Fruit fly (Drosophila melanogaster) whole organism, embryonic: ENCODE data around the gene CG6216.

Experiments used
- CG10267 ChIP-seq: fragments of 200-800 bp; sonication (Bioruptor generic); optimal IDR thresholded peaks from 2 replicates; lab custom pipeline; 2018; ENCODE audit warnings: missing biosample characterization, mild to moderate bottlenecking, missing genetic modification characterization, moderate library complexity
- CG10979 ChIP-seq: fragments of 200-800 bp; sonication (Bioruptor generic); optimal IDR thresholded peaks from 2 replicates; lab custom pipeline; 2018; ENCODE audit warnings: missing biosample characterization, mild to moderate bottlenecking, missing genetic modification characterization, moderate library complexity
- CG12071 ChIP-seq: fragments of 200-800 bp; sonication (Bioruptor generic); optimal IDR thresholded peaks from 3 replicates; lab custom pipeline; 2018; ENCODE audit warnings: missing biosample characterization, mild to moderate bottlenecking, missing genetic modification characterization
- CG13287 ChIP-seq: fragments of 200-800 bp; sonication (Bioruptor generic); IDR thresholded peaks from 2 replicates; pipeline ENCODE4 v1.3.6; 2022; ENCODE audit warnings: missing biosample characterization, missing genetic modification characterization; ENCODE audit not compliant: partially characterized antibody
- CG13296 ChIP-seq: fragments of 200-800 bp; sonication (Bioruptor generic); optimal IDR thresholded peaks from 3 replicates; lab custom pipeline; 2018; ENCODE audit warnings: missing biosample characterization, mild to moderate bottlenecking, missing genetic modification characterization
- CG15011 ChIP-seq: fragments of 200-800 bp; sonication (Bioruptor generic); optimal IDR thresholded peaks from 3 replicates; lab custom pipeline; 2018; ENCODE audit warnings: missing biosample characterization, mild to moderate bottlenecking, missing genetic modification characterization
- CG15073 ChIP-seq: fragments of 200-800 bp; sonication (Bioruptor generic); optimal IDR thresholded peaks from 2 replicates; lab custom pipeline; 2016; ENCODE audit warnings: missing biosample characterization, missing genetic modification characterization
- CG15696 ChIP-seq: fragments of 200-800 bp; sonication (Bioruptor generic); optimal IDR thresholded peaks from 2 replicates; lab custom pipeline; 2019; ENCODE audit warnings: missing biosample characterization, mild to moderate bottlenecking, missing genetic modification characterization, moderate library complexity
- CG17361 ChIP-seq: fragments of 200-800 bp; sonication (Bioruptor generic); IDR thresholded peaks from 3 replicates; pipeline ENCODE4 v1.3.6; 2022; ENCODE audit warnings: missing biosample characterization, missing genetic modification characterization
- CG18476 ChIP-seq: fragments of 200-800 bp; sonication (Bioruptor generic); optimal IDR thresholded peaks from 2 replicates; lab custom pipeline; 2016; ENCODE audit warnings: missing biosample characterization, mild to moderate bottlenecking, missing genetic modification characterization
- CG18599 ChIP-seq: fragments of 200-800 bp; sonication (Bioruptor generic); optimal IDR thresholded peaks from 3 replicates; lab custom pipeline; 2017; ENCODE audit warnings: missing biosample characterization, missing genetic modification characterization, mild to moderate bottlenecking, moderate library complexity, missing genetic modification reagents
- CG2202 ChIP-seq: fragments of 200-800 bp; sonication (Bioruptor generic); optimal IDR thresholded peaks from 2 replicates; lab custom pipeline; 2018; ENCODE audit warnings: missing biosample characterization, mild to moderate bottlenecking, missing genetic modification characterization
- CG30020 ChIP-seq: fragments of 200-800 bp; optimal IDR thresholded peaks from 2 replicates; lab custom pipeline; 2019; ENCODE audit warnings: missing biosample characterization, mild to moderate bottlenecking, missing genetic modification characterization, moderate library complexity
- CG31441 ChIP-seq: fragments of 200-800 bp; sonication (Bioruptor generic); IDR thresholded peaks from 2 replicates; pipeline ENCODE4 v1.3.6; 2022; ENCODE audit warnings: missing biosample characterization, missing genetic modification characterization
- CG32772 ChIP-seq: fragments of 200-800 bp; sonication (Bioruptor generic); IDR thresholded peaks from 2 replicates; pipeline ENCODE4 v1.3.6; 2022; ENCODE audit warnings: missing biosample characterization, missing genetic modification characterization
- CG4854 ChIP-seq: fragments of 200-800 bp; sonication (Bioruptor generic); optimal IDR thresholded peaks from 2 replicates; lab custom pipeline; 2016; ENCODE audit warnings: missing biosample characterization, missing genetic modification characterization, inconsistent platforms
- CG6791 ChIP-seq: fragments of 200-800 bp; sonication (Bioruptor generic); IDR thresholded peaks from 3 replicates; pipeline ENCODE4 v1.3.6; 2022; ENCODE audit warnings: missing biosample characterization, missing genetic modification characterization; ENCODE audit not compliant: partially characterized antibody
- CG8089 ChIP-seq: fragments of 200-800 bp; sonication (Bioruptor generic); optimal IDR thresholded peaks from 3 replicates; lab custom pipeline; 2016; ENCODE audit warnings: missing biosample characterization, missing genetic modification characterization
- CG8281 ChIP-seq: fragments of 200-800 bp; sonication (Bioruptor generic); optimal IDR thresholded peaks from 2 replicates; lab custom pipeline; 2018; ENCODE audit warnings: missing biosample characterization, mild to moderate bottlenecking, missing genetic modification characterization, moderate library complexity
- CG8359 ChIP-seq: fragments of 200-800 bp; sonication (Bioruptor generic); optimal IDR thresholded peaks from 2 replicates; lab custom pipeline; 2017; ENCODE audit warnings: missing biosample characterization, mild to moderate bottlenecking, missing genetic modification characterization, borderline replicate concordance
- CG9215 ChIP-seq: fragments of 200-800 bp; sonication (Bioruptor generic); IDR thresholded peaks from 2 replicates; pipeline ENCODE4 v1.3.6; 2022; ENCODE audit warnings: missing biosample characterization, missing genetic modification characterization
- CG9609 ChIP-seq: fragments of 200-800 bp; sonication (Bioruptor generic); optimal IDR thresholded peaks from 3 replicates; lab custom pipeline; 2016; ENCODE audit warnings: missing biosample characterization, missing genetic modification characterization
- CkIIα-i1 ChIP-seq: fragments of 200-800 bp; sonication (Bioruptor generic); IDR thresholded peaks from 2 replicates; pipeline ENCODE4 v1.3.6; 2022; ENCODE audit warnings: missing biosample characterization, missing genetic modification characterization
- Deaf1 ChIP-seq: fragments of 200-800 bp; optimal IDR thresholded peaks from 3 replicates; lab custom pipeline; 2019; ENCODE audit warnings: missing biosample characterization, mild to moderate bottlenecking, missing genetic modification characterization, moderate library complexity
- Dll ChIP-seq: fragments of 200-800 bp; sonication (Bioruptor generic); IDR thresholded peaks from 4 replicates; pipeline ENCODE4 v1.3.6; 2022; ENCODE audit warnings: missing biosample characterization, missing genetic modification characterization; ENCODE audit not compliant: partially characterized antibody
- Dref ChIP-seq: fragments of 200-800 bp; sonication (Bioruptor generic); IDR thresholded peaks from 2 replicates; pipeline ENCODE4 v1.3.6; 2022; ENCODE audit warnings: missing biosample characterization, missing genetic modification characterization
- Hmr ChIP-seq: fragments of 200-800 bp; sonication (Bioruptor generic); optimal IDR thresholded peaks from 3 replicates; lab custom pipeline; 2017; ENCODE audit warnings: mild to moderate bottlenecking, missing biosample characterization, missing genetic modification reagents, missing genetic modification characterization
- Lim3 ChIP-seq: fragments of 200-800 bp; sonication (Bioruptor generic); IDR thresholded peaks from 2 replicates; pipeline ENCODE4 v1.3.6; 2022; ENCODE audit warnings: missing biosample characterization, missing genetic modification characterization
- Max ChIP-seq: fragments of 200-800 bp; sonication (Bioruptor generic); optimal IDR thresholded peaks from 2 replicates; lab custom pipeline; 2016; ENCODE audit warnings: missing biosample characterization, mild to moderate bottlenecking, missing genetic modification characterization
- Med ChIP-seq: fragments of 200-800 bp; sonication (Bioruptor generic); peaks from one replicate; lab custom pipeline; 2016; ENCODE audit warnings: missing biosample characterization, missing genetic modification characterization, mild to moderate bottlenecking, inconsistent platforms, moderate library complexity
- Nf-YC ChIP-seq: fragments of 200-800 bp; optimal IDR thresholded peaks from 3 replicates; lab custom pipeline; 2019; ENCODE audit warnings: missing biosample characterization, mild to moderate bottlenecking, missing genetic modification characterization, moderate library complexity
- Sry-δ ChIP-seq: fragments of 200-800 bp; sonication (Bioruptor generic); optimal IDR thresholded peaks from 2 replicates; lab custom pipeline; 2016; ENCODE audit warnings: missing biosample characterization, missing genetic modification characterization
- TFAM ChIP-seq: fragments of 200-800 bp; sonication (Bioruptor generic); optimal IDR thresholded peaks from 2 replicates; lab custom pipeline; 2017; ENCODE audit warnings: missing biosample characterization, missing genetic modification characterization, inconsistent platforms
- Xbp1 ChIP-seq: fragments of 200-800 bp; sonication (Bioruptor generic); optimal IDR thresholded peaks from 3 replicates; lab custom pipeline; 2016; ENCODE audit warnings: missing biosample characterization, mild to moderate bottlenecking, missing genetic modification characterization
- cas ChIP-seq: fragments of 200-800 bp; sonication (Bioruptor generic); IDR thresholded peaks from 2 replicates; pipeline ENCODE4 v1.3.6; 2022; ENCODE audit warnings: missing biosample characterization, missing genetic modification characterization
- chn ChIP-seq: fragments of 200-800 bp; sonication (Bioruptor generic); optimal IDR thresholded peaks from 2 replicates; lab custom pipeline; 2016; ENCODE audit warnings: missing biosample characterization, missing genetic modification characterization
- corto ChIP-seq: fragments of 200-800 bp; sonication (Bioruptor generic); optimal IDR thresholded peaks from 2 replicates; lab custom pipeline; 2016; ENCODE audit warnings: missing biosample characterization, mild to moderate bottlenecking, missing genetic modification characterization, moderate library complexity
- dati ChIP-seq: fragments of 200-800 bp; sonication (Bioruptor generic); IDR thresholded peaks from 2 replicates; pipeline ENCODE4 v1.3.6; 2022; ENCODE audit warnings: missing biosample characterization, missing genetic modification characterization
- dmrt11E ChIP-seq: fragments of 200-800 bp; sonication (Bioruptor generic); optimal IDR thresholded peaks from 3 replicates; lab custom pipeline; 2018; ENCODE audit warnings: missing biosample characterization, mild to moderate bottlenecking, missing genetic modification characterization, moderate library complexity
- eve ChIP-seq, 2 experiments: fragments of >200 bp; optimal IDR thresholded peaks; 2 replicates each; lab custom pipeline; 2017; ENCODE audit warnings: missing biosample characterization in 2 of 2, missing genetic modification characterization in 2 of 2
- fu2 ChIP-seq: fragments of 200-800 bp; sonication (Bioruptor generic); optimal IDR thresholded peaks from 2 replicates; lab custom pipeline; 2016; ENCODE audit warnings: missing biosample characterization, missing genetic modification characterization
- gro ChIP-seq: fragments of 200-800 bp; sonication (Bioruptor generic); optimal IDR thresholded peaks from 2 replicates; lab custom pipeline; 2016; ENCODE audit warnings: missing biosample characterization, missing genetic modification characterization
- gt ChIP-seq: fragments of 200-800 bp; sonication (Bioruptor generic); IDR thresholded peaks from 2 replicates; pipeline ENCODE4 v1.3.6; 2022; ENCODE audit warnings: missing biosample characterization, missing genetic modification characterization
- her ChIP-seq: fragments of 200-800 bp; sonication (Bioruptor generic); optimal IDR thresholded peaks from 2 replicates; lab custom pipeline; 2016; ENCODE audit warnings: missing biosample characterization, missing genetic modification characterization
- hkb ChIP-seq, 2 experiments: fragments of 200-800 bp in 1 of 2; fragments of >200 bp in 1 of 2; sonication (Bioruptor generic) in 1 of 2; IDR thresholded peaks in 1 of 2; optimal IDR thresholded peaks in 1 of 2; 2 replicates each; pipeline versions ENCODE4 v1.3.6 to Lab custom; 2017 to 2022; ENCODE audit warnings: missing biosample characterization in 1 of 2, missing genetic modification characterization in 1 of 2
- slbo ChIP-seq: fragments of 200-800 bp; sonication (Bioruptor generic); IDR thresholded peaks from 2 replicates; pipeline ENCODE4 v1.3.6; 2022; ENCODE audit warnings: missing biosample characterization, missing genetic modification characterization
- sqz ChIP-seq: fragments of 200-800 bp; sonication (Bioruptor generic); optimal IDR thresholded peaks from 3 replicates; lab custom pipeline; 2018; ENCODE audit warnings: missing biosample characterization, mild to moderate bottlenecking, missing genetic modification characterization
- tll ChIP-seq, 2 experiments: fragments of 200-800 bp in 1 of 2; fragments of >200 bp in 1 of 2; sonication (Bioruptor generic) in 1 of 2; optimal IDR thresholded peaks; 2 replicates each; lab custom pipeline; 2017 to 2019; ENCODE audit warnings: missing biosample characterization in 2 of 2, missing genetic modification characterization in 2 of 2, mild to moderate bottlenecking in 1 of 2, moderate library complexity in 1 of 2
- trem ChIP-seq: fragments of 200-800 bp; optimal IDR thresholded peaks from 3 replicates; lab custom pipeline; 2019; ENCODE audit warnings: missing biosample characterization, mild to moderate bottlenecking, missing genetic modification characterization, moderate library complexity
- wdn ChIP-seq: fragments of 200-800 bp; sonication (Bioruptor generic); IDR thresholded peaks from 2 replicates; pipeline ENCODE4 v1.3.6; 2022; ENCODE audit warnings: missing biosample characterization, missing genetic modification characterization

Gene CG6216

DNA sequence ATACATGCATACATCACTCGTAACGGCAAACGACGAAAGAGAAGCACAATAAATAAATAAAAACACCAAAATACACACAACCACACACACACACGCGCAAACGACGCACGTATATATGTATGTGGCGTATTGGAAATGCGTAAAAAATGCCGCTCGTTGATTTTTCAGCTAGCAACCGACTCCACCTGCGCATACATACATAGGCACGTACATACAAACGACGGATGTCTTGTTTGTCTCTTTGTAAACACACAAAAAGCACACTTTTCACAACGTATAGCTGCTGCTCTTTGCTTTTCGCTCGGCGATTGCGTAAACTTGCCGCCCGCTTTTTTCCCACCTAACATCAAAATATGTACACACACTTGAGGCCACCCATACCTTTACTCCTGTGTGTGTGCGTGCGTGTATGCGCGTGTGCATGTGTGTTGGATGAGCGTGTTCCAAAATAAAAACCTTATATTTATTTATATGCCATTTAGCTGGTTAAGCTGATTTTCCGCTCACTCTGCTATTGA lies 30.6 kb downstream of the CG6216 start (continued):
- no peak for TF ChIP-seq Dll
- peak; percentile 40 for TF ChIP-seq slbo
- TF ChIP-seq Lim3 (GFP tag; lab: Robert Waterston, UW): no peak
- no peak for TF ChIP-seq CG6791 (GFP tag; lab: Robert Waterston, UW)
- peak; percentile 48 for TF ChIP-seq CG15011 (GFP tag; lab: Kevin White, UChicago)
- no peak for TF ChIP-seq CG15073 (GFP tag; lab: Kevin White, UChicago)
- TF ChIP-seq CG9609 (GFP tag; lab: Kevin White, UChicago): no peak
- TF ChIP-seq Med: peak; percentile 64
- no peak for TF ChIP-seq gro
- TF ChIP-seq Dref (GFP tag; lab: Robert Waterston, UW): no peak
- TF ChIP-seq corto: peak; percentile 63
- peak; percentile 26 for TF ChIP-seq CG15696
- TF ChIP-seq Hmr (GFP tag; lab: Kevin White, UChicago): peak; percentile 74
- no peak for TF ChIP-seq dati (GFP tag; lab: Robert Waterston, UW)
- no peak for TF ChIP-seq cas (GFP tag; lab: Robert Waterston, UW)
- no peak for TF ChIP-seq Sry-δ (GFP tag; lab: Kevin White, UChicago)
- peak; percentile 58 for TF ChIP-seq Deaf1 (tag; lab: Kevin White, UChicago)
- TF ChIP-seq CG13287: no peak
- no peak for TF ChIP-seq CG4854 (GFP tag; lab: Kevin White, UChicago)
- TF ChIP-seq CG10979 (tag; lab: Kevin White, UChicago): no peak
- peak; percentile 25 for TF ChIP-seq CG2202 (tag; lab: Kevin White, UChicago)
- no peak for TF ChIP-seq trem (tag; lab: Kevin White, UChicago)
- no peak for TF ChIP-seq Nf-YC (tag; lab: Kevin White, UChicago)
- TF ChIP-seq eve (GFP tag; optimal IDR thresholded peaks at IDR 0.05; lab: Kevin White, UChicago): no peak
- TF ChIP-seq Max (GFP tag; lab: Kevin White, UChicago): no peak
- no peak for TF ChIP-seq CG30020 (tag; lab: Kevin White, UChicago)
- no peak for TF ChIP-seq CG18476 (GFP tag; lab: Kevin White, UChicago)
- TF ChIP-seq sqz (GFP tag; lab: Kevin White, UChicago): no peak
- TF ChIP-seq CG12071 (GFP tag; lab: Kevin White, UChicago): peak; percentile 68
- TF ChIP-seq CG9215 (GFP tag; lab: Robert Waterston, UW): no peak
- TF ChIP-seq TFAM (GFP tag; lab: Kevin White, UChicago): no peak
- peak in 1 of 2 experiments; percentile 44 for TF ChIP-seq tll (GFP tag; optimal IDR thresholded peaks at IDR 0.05; lab: Kevin White, UChicago)
- no peak for TF ChIP-seq CG10267 (tag; lab: Kevin White, UChicago)
- TF ChIP-seq CG8089 (GFP tag; lab: Kevin White, UChicago): no peak
- no peak for TF ChIP-seq gt (GFP tag; lab: Robert Waterston, UW)
- TF ChIP-seq CG8359 (GFP tag; lab: Kevin White, UChicago): no peak
- TF ChIP-seq chn (GFP tag; lab: Kevin White, UChicago): no peak
- TF ChIP-seq wdn (GFP tag; lab: Robert Waterston, UW): no peak
- peak; percentile 1 for TF ChIP-seq dmrt11E
- TF ChIP-seq her (GFP tag; lab: Kevin White, UChicago): no peak
- no peak; the same call in 2 of the 3 replicates for TF ChIP-seq CG17361 (GFP tag; lab: Robert Waterston, UW)
- TF ChIP-seq CG18599: peak; percentile 67
- no peak for TF ChIP-seq Xbp1 (GFP tag; lab: Kevin White, UChicago)
- no peak for TF ChIP-seq fu2 (GFP tag; lab: Kevin White, UChicago)
- no peak for TF ChIP-seq CG31441
- TF ChIP-seq CG8281 (tag; lab: Kevin White, UChicago): peak; percentile 1
- TF ChIP-seq CG32772 (GFP tag; lab: Robert Waterston, UW): no peak
- no peak for TF ChIP-seq hkb (optimal IDR thresholded peaks at IDR 0.05; lab: Kevin White, UChicago)
- TF ChIP-seq hkb (GFP tag; IDR thresholded peaks at IDR 0.05; lab: Robert Waterston, UW): 0 out of 2 replicates have a peak, but pooled peaks have one; percentile 13
- no peak for TF ChIP-seq CkIIα-i1
- peak; percentile 64 for TF ChIP-seq CG13296
